Worm (Caenorhabditis elegans): ENCODE measurements around the gene lec-4.

lec-4 gene

ce11 chrIII:3801379-3801894 is 28.3 kb upstream of the lec-4 start (continued):
- no peak for TF ChIP-seq daf-8 (GFP tag; IDR thresholded peaks at IDR 0.05)
- TF ChIP-seq unc-130 (GFP tag; optimal IDR thresholded peaks at IDR 0.05): peak; percentile 49
- peak; percentile 74 for TF ChIP-seq zip-2 (tag; optimal IDR thresholded peaks at IDR 0.05)
- peak; percentile 50 for TF ChIP-seq ceh-32 (tag; optimal IDR thresholded peaks at IDR 0.05; ENCODE audit: poor library complexity)
- peak; percentile 91 for TF ChIP-seq egl-43 (GFP tag; IDR thresholded peaks at IDR 0.05)
- no peak for TF ChIP-seq ZK546.5 (tag; optimal IDR thresholded peaks at IDR 0.05)
- TF ChIP-seq ama-1 (optimal IDR thresholded peaks at IDR 0.05): peak; percentile 74
- TF ChIP-seq fkh-10 (GFP tag; optimal IDR thresholded peaks at IDR 0.05): peak; percentile 97
- peak; percentile 26 for TF ChIP-seq skn-1 (tag; optimal IDR thresholded peaks at IDR 0.05)
- peak; percentile 3 for TF ChIP-seq Y5F2A.4 (GFP tag; optimal IDR thresholded peaks at IDR 0.05)
- no peak for TF ChIP-seq lir-3 (tag; optimal IDR thresholded peaks at IDR 0.05)
- TF ChIP-seq aha-1 (tag): peak; percentile 100
- TF ChIP-seq hif-1 (tag; optimal IDR thresholded peaks at IDR 0.05): peak; percentile 61 to 91
- peak; percentile 86 for TF ChIP-seq mdt-29 (GFP tag; IDR thresholded peaks at IDR 0.05)
- peak; percentile 93 for TF ChIP-seq T26A8.4 (GFP tag; IDR thresholded peaks at IDR 0.05)
- peak; percentile 94 for TF ChIP-seq hmg-1.1 (GFP tag; IDR thresholded peaks at IDR 0.05)
- TF ChIP-seq cey-2 (tag; optimal IDR thresholded peaks at IDR 0.05; ENCODE audit: borderline replicate concordance, insufficient read depth): peak; percentile 70
- no peak for TF ChIP-seq tag-97 (GFP tag; IDR thresholded peaks at IDR 0.05)
- peak; percentile 77 for TF ChIP-seq dpl-1 (GFP tag; optimal IDR thresholded peaks at IDR 0.05)
- peak; percentile 30; the same call in 1 of the 2 replicates for TF ChIP-seq D1046.2 (GFP tag; IDR thresholded peaks at IDR 0.05)
- TF ChIP-seq dmd-9 (GFP tag; IDR thresholded peaks at IDR 0.05): no peak
- TF ChIP-seq ceh-62 (tag; optimal IDR thresholded peaks at IDR 0.05): no peak
- no peak for TF ChIP-seq mxl-2 (GFP tag; conservative IDR thresholded peaks at IDR 0.05)
- peak; percentile 71 for TF ChIP-seq lin-38 (GFP tag; IDR thresholded peaks at IDR 0.05)
- TF ChIP-seq nhr-25 (tag; optimal IDR thresholded peaks at IDR 0.05; ENCODE audit: borderline replicate concordance, insufficient read depth): peak; percentile 78
- TF ChIP-seq F37D6.2 (tag; optimal IDR thresholded peaks at IDR 0.05): peak; percentile 89
- TF ChIP-seq nhr-6 (tag; optimal IDR thresholded peaks at IDR 0.05): peak; percentile 94
- TF ChIP-seq lsy-2 (tag; optimal IDR thresholded peaks at IDR 0.05): peak; percentile 90 to 95
- peak; percentile 96 for TF ChIP-seq ctbp-1 (GFP tag; IDR thresholded peaks at IDR 0.05)
- TF ChIP-seq zfp-3 (GFP tag; conservative IDR thresholded peaks at IDR 0.05): peak; percentile 74; the same call in 1 of the 2 replicates
- TF ChIP-seq unc-62 (GFP tag; optimal IDR thresholded peaks at IDR 0.05 in 1 of 2): peak in 1 of 2 experiments; percentile 99
- TF ChIP-seq unc-62 (tag; optimal IDR thresholded peaks at IDR 0.05): no peak
- TF ChIP-seq Y75B8A.6 (GFP tag; IDR thresholded peaks at IDR 0.05): no peak
- TF ChIP-seq pqm-1 (tag; optimal IDR thresholded peaks at IDR 0.05): no peak
- TF ChIP-seq lin-1 (GFP tag; IDR thresholded peaks at IDR 0.05): peak; percentile 36
- peak; percentile 19 for TF ChIP-seq gei-8 (GFP tag; optimal IDR thresholded peaks at IDR 0.05)
- TF ChIP-seq tra-1 (GFP tag; IDR thresholded peaks at IDR 0.05): peak; percentile 91
- TF ChIP-seq mdl-1 (tag; optimal IDR thresholded peaks at IDR 0.05): peak; percentile 99 to 100
- peak; percentile 61 for TF ChIP-seq sdz-12 (GFP tag; optimal IDR thresholded peaks at IDR 0.05)
- peak; percentile 96 for TF ChIP-seq nhr-10 (tag; optimal IDR thresholded peaks at IDR 0.05)
- TF ChIP-seq nhr-42 (GFP tag; IDR thresholded peaks at IDR 0.05): peak; percentile 90
- peak; percentile 87 for TF ChIP-seq set-16 (GFP tag; IDR thresholded peaks at IDR 0.05)
- TF ChIP-seq lin-13 (GFP tag; optimal IDR thresholded peaks at IDR 0.05): peak; percentile 81
- TF ChIP-seq F44E2.7 (GFP tag; IDR thresholded peaks at IDR 0.05): no peak
- TF ChIP-seq aly-2 (tag; optimal IDR thresholded peaks at IDR 0.05): no peak
- TF ChIP-seq daf-12 (tag; optimal IDR thresholded peaks at IDR 0.05): no peak
- peak; percentile 82; the same call in 1 of the 2 replicates for TF ChIP-seq saeg-2 (GFP tag; IDR thresholded peaks at IDR 0.05)
- TF ChIP-seq mes-2 (tag; optimal IDR thresholded peaks at IDR 0.05; ENCODE audit: poor library complexity, severe bottlenecking): peak; percentile 70
- 0 out of 2 replicates have a peak, but pooled peaks have one; percentile 20 for TF ChIP-seq dmd-8 (GFP tag; IDR thresholded peaks at IDR 0.05)
- TF ChIP-seq lin-29 (GFP tag; IDR thresholded peaks at IDR 0.05): 0 out of 2 replicates have a peak, but pooled peaks have one; percentile 30
- no peak for TF ChIP-seq F26F4.8 (GFP tag; conservative IDR thresholded peaks at IDR 0.05)

All from whole organism, L4 larva.